Worm (Caenorhabditis elegans) whole organism, L4 larva: ENCODE results near the gene htrl-1.

Experiments used
- D1046.2 ChIP-seq: fragments of 200-800 bp; sonication (Bioruptor generic); IDR thresholded peaks from 2 replicates; pipeline ENCODE4 v1.3.6; 2022; ENCODE audit warnings: missing genetic modification characterization, missing compliant biosample characterization
- F44E2.7 ChIP-seq: fragments of 200-800 bp; sonication (Bioruptor generic); IDR thresholded peaks from 2 replicates; pipeline ENCODE4 v2.1.2; 2022; ENCODE audit warnings: missing genetic modification characterization, missing compliant biosample characterization
- F49E8.2 ChIP-seq: sonication (generic microtip); optimal IDR thresholded peaks from 2 replicates; lab custom pipeline; 2016; ENCODE audit warnings: missing compliant biosample characterization, mild to moderate bottlenecking, missing genetic modification characterization, borderline replicate concordance
- R02D3.7 ChIP-seq: fragments of 150-350 bp; sonication (generic microtip); optimal IDR thresholded peaks from 3 replicates; lab custom pipeline; 2014; ENCODE audit warnings: missing biosample characterization, missing genetic modification characterization
- Y105C5A.15 ChIP-seq: fragments of 200-800 bp; sonication (Bioruptor generic); IDR thresholded peaks from 2 replicates; pipeline ENCODE4 v1.3.6; 2022; ENCODE audit warnings: missing genetic modification characterization, missing compliant biosample characterization
- Y48G9A.11 ChIP-seq: fragments of 200-800 bp; sonication (Bioruptor generic); IDR thresholded peaks from 2 replicates; pipeline ENCODE4 v1.3.6; 2022; ENCODE audit warnings: missing genetic modification reagents, missing genetic modification characterization, missing compliant biosample characterization
- Y5F2A.4 ChIP-seq: fragments of 200-800 bp; sonication (Bioruptor generic); optimal IDR thresholded peaks from 2 replicates; lab custom pipeline; 2018; ENCODE audit warnings: mild to moderate bottlenecking, missing genetic modification characterization, missing compliant biosample characterization
- Y75B8A.6 ChIP-seq: fragments of 200-800 bp; sonication (Bioruptor generic); IDR thresholded peaks from 2 replicates; pipeline ENCODE4 v1.3.6; 2022; ENCODE audit warnings: missing genetic modification reagents, missing genetic modification characterization, missing compliant biosample characterization
- attf-4 ChIP-seq: sonication (generic microtip); optimal IDR thresholded peaks from 3 replicates; lab custom pipeline; 2017; ENCODE audit warnings: missing biosample characterization, missing genetic modification characterization
- ceh-44 ChIP-seq: fragments of 200-800 bp; sonication (Bioruptor generic); IDR thresholded peaks from 2 replicates; pipeline ENCODE4 v1.3.6; 2022; ENCODE audit warnings: missing genetic modification reagents, missing genetic modification characterization, missing compliant biosample characterization
- ceh-82 ChIP-seq: sonication (generic microtip); optimal IDR thresholded peaks from 2 replicates; lab custom pipeline; 2017; ENCODE audit warnings: missing biosample characterization, missing genetic modification characterization
- cey-2 ChIP-seq: sonication (generic microtip); optimal IDR thresholded peaks from 3 replicates; lab custom pipeline; 2017; ENCODE audit warnings: missing genetic modification characterization, mild to moderate bottlenecking, missing compliant biosample characterization, antibody characterized with exemption, borderline replicate concordance; ENCODE audit not compliant: insufficient read depth
- daf-12 ChIP-seq: fragments of 150-350 bp; optimal IDR thresholded peaks from 2 replicates; lab custom pipeline; 2014; ENCODE audit warnings: missing biosample characterization, missing genetic modification reagents, missing genetic modification characterization
- daf-16 ChIP-seq, 3 experiments: sonication (generic microtip); optimal IDR thresholded peaks; 2 replicates each; lab custom pipeline; 2016 to 2017; ENCODE audit warnings: missing genetic modification characterization in 3 of 3, missing genetic modification reagents in 3 of 3, mild to moderate bottlenecking in 2 of 3, missing compliant biosample characterization in 2 of 3, missing biosample characterization in 1 of 3, moderate library complexity in 1 of 3
- daf-19 ChIP-seq: fragments of 200-800 bp; sonication (Bioruptor generic); conservative IDR thresholded peaks from 2 replicates; pipeline ENCODE4 v1.3.6; 2022; ENCODE audit warnings: missing genetic modification characterization, missing compliant biosample characterization
- daf-8 ChIP-seq: fragments of 200-800 bp; sonication (Bioruptor generic); IDR thresholded peaks from 2 replicates; pipeline ENCODE4 v1.3.6; 2022; ENCODE audit warnings: missing genetic modification characterization, missing compliant biosample characterization
- dmd-8 ChIP-seq: fragments of 200-800 bp; sonication (Bioruptor generic); IDR thresholded peaks from 2 replicates; pipeline ENCODE4 v1.3.6; 2022; ENCODE audit warnings: missing genetic modification characterization, missing compliant biosample characterization
- dmd-9 ChIP-seq: fragments of 200-800 bp; sonication (Bioruptor generic); IDR thresholded peaks from 2 replicates; pipeline ENCODE4 v1.3.6; 2022; ENCODE audit warnings: missing genetic modification reagents, missing genetic modification characterization, missing compliant biosample characterization
- dve-1 ChIP-seq: sonication (generic microtip); optimal IDR thresholded peaks from 2 replicates; lab custom pipeline; 2017; ENCODE audit warnings: antibody characterized with exemption, mild to moderate bottlenecking, missing genetic modification characterization, missing compliant biosample characterization; ENCODE audit not compliant: insufficient read depth
- egl-43 ChIP-seq: fragments of 200-800 bp; sonication (Bioruptor generic); IDR thresholded peaks from 2 replicates; pipeline ENCODE4 v1.3.6; 2022; ENCODE audit warnings: missing genetic modification reagents, missing genetic modification characterization, missing compliant biosample characterization
- fkh-10 ChIP-seq: fragments of 150-350 bp; optimal IDR thresholded peaks from 2 replicates; lab custom pipeline; 2014; ENCODE audit warnings: missing biosample characterization, missing genetic modification reagents, missing genetic modification characterization
- gei-8 ChIP-seq: fragments of 200-800 bp; sonication (Bioruptor generic); optimal IDR thresholded peaks from 2 replicates; lab custom pipeline; 2018; ENCODE audit warnings: mild to moderate bottlenecking, missing genetic modification characterization, missing compliant biosample characterization
- hif-1 ChIP-seq, 2 experiments: sonication (generic microtip); optimal IDR thresholded peaks; 2 replicates each; lab custom pipeline; 2016 to 2017; ENCODE audit warnings: missing compliant biosample characterization in 2 of 2, missing genetic modification characterization in 2 of 2, missing genetic modification reagents in 2 of 2, missing genotype in 2 of 2, mild to moderate bottlenecking in 1 of 2
- hlh-11 ChIP-seq: fragments of 200-800 bp; sonication (Bioruptor generic); optimal IDR thresholded peaks from 2 replicates; lab custom pipeline; 2018; ENCODE audit warnings: mild to moderate bottlenecking, missing genetic modification characterization, missing compliant biosample characterization
- hlh-30 ChIP-seq: sonication (generic microtip); optimal IDR thresholded peaks from 2 replicates; lab custom pipeline; 2017; ENCODE audit warnings: antibody characterized with exemption, mild to moderate bottlenecking, missing genetic modification characterization, missing compliant biosample characterization; ENCODE audit not compliant: insufficient read depth
- lin-15B ChIP-seq: fragments of 150-350 bp; sonication (generic microtip); optimal IDR thresholded peaks from 3 replicates; lab custom pipeline; 2014; ENCODE audit warnings: missing biosample characterization, missing genetic modification characterization
- madf-5 ChIP-seq, 2 experiments: fragments of 200-800 bp; sonication (Bioruptor generic); IDR thresholded peaks; 2 replicates each; pipeline ENCODE4 v1.3.6; 2022; ENCODE audit warnings: missing compliant biosample characterization in 2 of 2, missing genetic modification characterization in 2 of 2
- mdl-1 ChIP-seq, 2 experiments: fragments of 150-350 bp in 1 of 2; sonication (generic microtip) in 1 of 2; optimal IDR thresholded peaks; 2 replicates each; lab custom pipeline; 2014 to 2017; ENCODE audit warnings: missing biosample characterization in 2 of 2, missing genetic modification characterization in 2 of 2
- mdt-29 ChIP-seq: fragments of 200-800 bp; sonication (Bioruptor generic); IDR thresholded peaks from 2 replicates; pipeline ENCODE4 v1.3.6; 2022; ENCODE audit warnings: missing genetic modification reagents, missing genetic modification characterization, missing compliant biosample characterization
- mep-1 ChIP-seq: fragments of 150-350 bp; sonication (generic microtip); optimal IDR thresholded peaks from 3 replicates; lab custom pipeline; 2014; ENCODE audit warnings: missing biosample characterization, missing genetic modification characterization
- mxl-3 ChIP-seq: fragments of 200-800 bp; sonication (Bioruptor generic); optimal IDR thresholded peaks from 2 replicates; lab custom pipeline; 2018; ENCODE audit warnings: mild to moderate bottlenecking, missing genetic modification characterization, missing compliant biosample characterization
- nhr-10 ChIP-seq: fragments of 150-350 bp; optimal IDR thresholded peaks from 2 replicates; lab custom pipeline; 2014; ENCODE audit warnings: missing biosample characterization, missing genetic modification characterization
- nhr-102 ChIP-seq: sonication (generic microtip); optimal IDR thresholded peaks from 2 replicates; lab custom pipeline; 2016; ENCODE audit warnings: mild to moderate bottlenecking, missing genetic modification characterization, moderate library complexity, missing compliant biosample characterization
- nhr-111 ChIP-seq: fragments of 200-800 bp; sonication (Bioruptor generic); optimal IDR thresholded peaks from 2 replicates; lab custom pipeline; 2018; ENCODE audit warnings: mild to moderate bottlenecking, missing genetic modification characterization, missing compliant biosample characterization
- nhr-237 ChIP-seq: sonication (generic microtip); optimal IDR thresholded peaks from 2 replicates; lab custom pipeline; 2017; ENCODE audit warnings: missing biosample characterization, missing genetic modification characterization
- nhr-25 ChIP-seq: sonication (generic microtip); optimal IDR thresholded peaks from 2 replicates; lab custom pipeline; 2017; ENCODE audit warnings: missing genetic modification characterization, mild to moderate bottlenecking, missing compliant biosample characterization, antibody characterized with exemption, moderate library complexity, borderline replicate concordance; ENCODE audit not compliant: insufficient read depth
- nhr-28 ChIP-seq: fragments of 150-350 bp; optimal IDR thresholded peaks from 2 replicates; lab custom pipeline; 2014; ENCODE audit warnings: missing biosample characterization, missing genetic modification characterization
- nhr-42 ChIP-seq: fragments of 200-800 bp; sonication (Bioruptor generic); IDR thresholded peaks from 2 replicates; pipeline ENCODE4 v1.3.6; 2022; ENCODE audit warnings: missing genetic modification characterization, missing compliant biosample characterization
- nhr-6 ChIP-seq: fragments of 150-350 bp; optimal IDR thresholded peaks from 2 replicates; lab custom pipeline; 2014; ENCODE audit warnings: missing biosample characterization, missing genetic modification characterization
- pha-4 ChIP-seq, 2 experiments: fragments of 150-350 bp in 1 of 2; fragments of 200-800 bp in 1 of 2; sonication (Bioruptor generic) in 1 of 2; IDR thresholded peaks in 1 of 2; optimal IDR thresholded peaks in 1 of 2; 2 replicates each; pipeline versions ENCODE4 v1.3.6 to Lab custom; 2014 to 2022; ENCODE audit warnings: missing genetic modification characterization in 2 of 2, missing genetic modification reagents in 2 of 2, missing biosample characterization in 1 of 2, missing compliant biosample characterization in 1 of 2
- pqm-1 ChIP-seq: sonication (generic microtip); optimal IDR thresholded peaks from 2 replicates; lab custom pipeline; 2017; ENCODE audit warnings: missing biosample characterization, missing genetic modification characterization
- sdz-12 ChIP-seq: fragments of 200-800 bp; sonication (Bioruptor generic); optimal IDR thresholded peaks from 2 replicates; lab custom pipeline; 2018; ENCODE audit warnings: mild to moderate bottlenecking, missing genetic modification characterization, missing compliant biosample characterization
- snpc-1.2 ChIP-seq: fragments of 200-800 bp; sonication (Bioruptor generic); IDR thresholded peaks from 2 replicates; pipeline ENCODE4 v1.3.6; 2022; ENCODE audit warnings: missing genetic modification reagents, missing genetic modification characterization, missing compliant biosample characterization
- snpc-4 ChIP-seq: fragments of 150-350 bp; optimal IDR thresholded peaks from 2 replicates; lab custom pipeline; 2014; ENCODE audit warnings: missing biosample characterization, missing genetic modification characterization
- spr-1 ChIP-seq: sonication (generic microtip); optimal IDR thresholded peaks from 2 replicates; lab custom pipeline; 2016; ENCODE audit warnings: mild to moderate bottlenecking, missing genetic modification characterization, missing compliant biosample characterization
- tag-97 ChIP-seq: fragments of 200-800 bp; sonication (Bioruptor generic); IDR thresholded peaks from 2 replicates; pipeline ENCODE4 v1.3.6; 2022; ENCODE audit warnings: missing genetic modification characterization, missing compliant biosample characterization
- zag-1 ChIP-seq: fragments of 150-350 bp; optimal IDR thresholded peaks from 2 replicates; lab custom pipeline; 2014; ENCODE audit warnings: missing biosample characterization, missing genetic modification characterization
- zfp-3 ChIP-seq: fragments of 200-800 bp; sonication (Bioruptor generic); conservative IDR thresholded peaks from 2 replicates; pipeline ENCODE4 v1.3.6; 2022; ENCODE audit warnings: missing genetic modification reagents, missing genetic modification characterization, missing compliant biosample characterization
- zip-11 ChIP-seq: fragments of 200-800 bp; sonication (Bioruptor generic); IDR thresholded peaks from 2 replicates; pipeline ENCODE4 v1.3.6; 2022; ENCODE audit warnings: missing genetic modification characterization, missing compliant biosample characterization
- zip-2 ChIP-seq: fragments of 150-350 bp; optimal IDR thresholded peaks from 2 replicates; lab custom pipeline; 2014; ENCODE audit warnings: missing biosample characterization, missing genetic modification characterization

Gene htrl-1

DNA sequence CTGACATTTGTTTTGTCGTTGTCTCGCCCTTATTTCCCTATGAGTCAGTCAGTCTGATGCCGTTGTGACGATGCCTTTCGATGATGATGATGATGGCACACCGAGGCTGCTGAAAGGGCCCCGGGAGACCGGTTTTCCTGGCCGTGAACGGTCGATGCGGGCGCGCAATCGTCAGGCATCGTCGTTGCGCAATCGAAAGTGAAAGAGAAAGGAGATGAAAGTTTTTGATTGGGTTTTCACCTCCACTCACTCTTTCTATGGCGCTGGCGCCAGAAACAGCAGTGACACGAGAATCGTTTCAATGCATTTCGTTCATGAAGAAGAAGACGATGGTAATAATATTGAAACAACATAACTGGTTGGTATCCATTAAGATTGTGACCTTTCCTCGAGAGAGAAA, 36.8 kb upstream of the htrl-1 start:
- TF ChIP-seq lin-15B (tag; lab: Kevin White, UChicago) (no peak), Y5F2A.4 (GFP tag; lab: Kevin White, UChicago) (no peak), pha-4 (GFP tag; IDR thresholded peaks at IDR 0.05; lab: Robert Waterston, UW) (no peak), pha-4 (tag; optimal IDR thresholded peaks at IDR 0.05; lab: Kevin White, UChicago) (no peak), D1046.2 (no peak), nhr-28 (tag; lab: Kevin White, UChicago) (peak; percentile 58), nhr-10 (tag; lab: Kevin White, UChicago) (no peak), ceh-82 (no peak), F49E8.2 (tag; lab: Kevin White, UChicago) (no peak), daf-12 (tag; lab: Kevin White, UChicago) (no peak), nhr-25 (peak; percentile 87), tag-97 (GFP tag; lab: Robert Waterston, UW) (no peak), hlh-11 (peak; percentile 74), Y75B8A.6 (GFP tag; lab: Robert Waterston, UW) (0 out of 2 replicates have a peak, but pooled peaks have one; percentile 35), hlh-30 (tag; lab: Kevin White, UChicago) (peak; percentile 36), fkh-10 (GFP tag; lab: Kevin White, UChicago) (no peak), daf-19 (GFP tag; lab: Robert Waterston, UW) (no peak), nhr-237 (no peak), F44E2.7 (GFP tag; lab: Robert Waterston, UW) (no peak), nhr-6 (tag; lab: Kevin White, UChicago) (no peak), mxl-3 (GFP tag; lab: Kevin White, UChicago) (peak; percentile 62), mdl-1 (tag; optimal IDR thresholded peaks at IDR 0.05; lab: Kevin White, UChicago) (peak in 1 of 2 experiments; percentile 70), zfp-3 (GFP tag; lab: Robert Waterston, UW) (no peak; the same call in 1 of the 2 replicates), zip-2 (no peak), R02D3.7 (no peak), egl-43 (GFP tag; lab: Robert Waterston, UW) (peak; percentile 72; the same call in 1 of the 2 replicates), attf-4 (tag; lab: Kevin White, UChicago) (no peak), gei-8 (GFP tag; lab: Kevin White, UChicago) (no peak), dmd-9 (GFP tag; lab: Robert Waterston, UW) (no peak), snpc-1.2 (GFP tag; lab: Robert Waterston, UW) (no peak), dve-1 (tag; lab: Kevin White, UChicago) (no peak), Y48G9A.11 (GFP tag; lab: Robert Waterston, UW) (no peak), daf-16 (GFP tag; optimal IDR thresholded peaks at IDR 0.05; lab: Kevin White, UChicago) (no peak), daf-16 (tag; optimal IDR thresholded peaks at IDR 0.05; lab: Kevin White, UChicago) (no peak), zip-11 (GFP tag; lab: Robert Waterston, UW) (no peak), spr-1 (tag; lab: Kevin White, UChicago) (no peak), zag-1 (no peak), mep-1 (tag; lab: Kevin White, UChicago) (peak; percentile 25), cey-2 (tag; lab: Kevin White, UChicago) (no peak), dmd-8 (GFP tag; lab: Robert Waterston, UW) (no peak), Y105C5A.15 (no peak), madf-5 (GFP tag; IDR thresholded peaks at IDR 0.05; lab: Robert Waterston, UW) (peak; percentile 57 to 69; a peak in 3 of 4 replicates), hif-1 (tag; optimal IDR thresholded peaks at IDR 0.05; lab: Kevin White, UChicago) (no peak), nhr-102 (tag; lab: Kevin White, UChicago) (no peak), snpc-4 (no peak), nhr-42 (GFP tag; lab: Robert Waterston, UW) (no peak), mdt-29 (GFP tag; lab: Robert Waterston, UW) (peak; percentile 31; the same call in 1 of the 2 replicates), pqm-1 (tag; lab: Kevin White, UChicago) (no peak), daf-8 (no peak), ceh-44 (GFP tag; lab: Robert Waterston, UW) (no peak), nhr-111 (GFP tag; lab: Kevin White, UChicago) (no peak), sdz-12 (GFP tag; lab: Kevin White, UChicago) (no peak)
